Fruit fly (Drosophila melanogaster): ENCODE results near the gene CG5953.

Gene CG5953

dm6 chr2L:16545772-16546171 is 13.1 kb upstream of the CG5953 start (continued):
- peak; percentile 75 for TF ChIP-seq Meics (GFP tag; optimal IDR thresholded peaks at IDR 0.05)
- no peak for TF ChIP-seq Gug (GFP tag; IDR thresholded peaks at IDR 0.05)
- peak; percentile 64 for TF ChIP-seq Xbp1 (GFP tag; optimal IDR thresholded peaks at IDR 0.05)
- peak; percentile 53 for TF ChIP-seq Vsx1 (GFP tag; optimal IDR thresholded peaks at IDR 0.05)
- TF ChIP-seq CG7928 (GFP tag; optimal IDR thresholded peaks at IDR 0.05) = no peak
- TF ChIP-seq CG10147 (GFP tag; optimal IDR thresholded peaks at IDR 0.05) = peak; percentile 79
- TF ChIP-seq NK7.1 (GFP tag; optimal IDR thresholded peaks at IDR 0.05) = peak; percentile 37
- peak; percentile 70 for TF ChIP-seq NfI (GFP tag; optimal IDR thresholded peaks at IDR 0.05)
- TF ChIP-seq ken (GFP tag; IDR thresholded peaks at IDR 0.05) = 0 out of 3 replicates have a peak, but pooled peaks have one; percentile 47
- TF ChIP-seq hb (GFP tag; IDR thresholded peaks at IDR 0.05; ENCODE audit: partially characterized antibody) = no peak
- peak; percentile 47 for TF ChIP-seq CG1233 (GFP tag; optimal IDR thresholded peaks at IDR 0.05)
- no peak for TF ChIP-seq toy (GFP tag; IDR thresholded peaks at IDR 0.05)
- peak; percentile 67 for TF ChIP-seq CG6813 (GFP tag; optimal IDR thresholded peaks at IDR 0.05)
- peak; percentile 66 for TF ChIP-seq ems (GFP tag; optimal IDR thresholded peaks at IDR 0.05)
- TF ChIP-seq CG13894 (tag; optimal IDR thresholded peaks at IDR 0.05) = peak; percentile 75
- no peak for TF ChIP-seq CG2202 (tag; optimal IDR thresholded peaks at IDR 0.05)
- TF ChIP-seq CG10209 (GFP tag; optimal IDR thresholded peaks at IDR 0.05) = peak; percentile 37
- no peak for TF ChIP-seq CG10431 (GFP tag; optimal IDR thresholded peaks at IDR 0.05)
- TF ChIP-seq CG14965 (GFP tag; optimal IDR thresholded peaks at IDR 0.05; ENCODE audit: borderline replicate concordance) = no peak
- TF ChIP-seq CG11456 (GFP tag; IDR thresholded peaks at IDR 0.05) = 0 out of 3 replicates have a peak, but pooled peaks have one; percentile 53
- peak; percentile 71 for TF ChIP-seq CG18262 (tag; optimal IDR thresholded peaks at IDR 0.05)
- peak; percentile 9 for TF ChIP-seq fu2 (GFP tag; optimal IDR thresholded peaks at IDR 0.05)
- TF ChIP-seq seq (GFP tag; IDR thresholded peaks at IDR 0.05) = no peak
- TF ChIP-seq CG4328 (GFP tag; optimal IDR thresholded peaks at IDR 0.05) = peak; percentile 16
- TF ChIP-seq CG14441 (GFP tag; IDR thresholded peaks at IDR 0.05) = peak; percentile 53; the same call in 1 of the 2 replicates
- TF ChIP-seq Neu2 (GFP tag; optimal IDR thresholded peaks at IDR 0.05; ENCODE audit: borderline replicate concordance) = no peak
- peak; percentile 80 for TF ChIP-seq gem (tag; optimal IDR thresholded peaks at IDR 0.05)
- peak; percentile 44 for TF ChIP-seq CG9932 (GFP tag; IDR thresholded peaks at IDR 0.05)
- no peak for TF ChIP-seq zen2 (GFP tag; IDR thresholded peaks at IDR 0.05; ENCODE audit: partially characterized antibody)
- TF ChIP-seq Med (GFP tag) = peak; percentile 94
- TF ChIP-seq CoRest (tag; optimal IDR thresholded peaks at IDR 0.05) = peak; percentile 67
- no peak for TF ChIP-seq CG7745 (tag; optimal IDR thresholded peaks at IDR 0.05)
- TF ChIP-seq CG3065 (GFP tag; optimal IDR thresholded peaks at IDR 0.05) = no peak
- TF ChIP-seq CG12219 (GFP tag; optimal IDR thresholded peaks at IDR 0.05) = peak; percentile 67
- TF ChIP-seq Deaf1 (tag; optimal IDR thresholded peaks at IDR 0.05) = peak; percentile 57
- TF ChIP-seq bigmax (GFP tag; optimal IDR thresholded peaks at IDR 0.05) = no peak
- TF ChIP-seq Pdp1 (GFP tag; optimal IDR thresholded peaks at IDR 0.05) = peak; percentile 15 to 53
- no peak for TF ChIP-seq da (GFP tag; optimal IDR thresholded peaks at IDR 0.05)
- TF ChIP-seq CG15601 (tag; optimal IDR thresholded peaks at IDR 0.05) = peak; percentile 41
- no peak for TF ChIP-seq zfh1 (GFP tag; IDR thresholded peaks at IDR 0.05)
- peak; percentile 16 for TF ChIP-seq exex (tag; optimal IDR thresholded peaks at IDR 0.05)
- TF ChIP-seq chinmo (GFP tag; IDR thresholded peaks at IDR 0.05; ENCODE audit: partially characterized antibody) = no peak
- TF ChIP-seq Lim3 (GFP tag; IDR thresholded peaks at IDR 0.05) = no peak
- peak; percentile 97 for TF ChIP-seq Drgx (GFP tag; IDR thresholded peaks at IDR 0.05)
- peak; percentile 60; the same call in 2 of the 3 replicates for TF ChIP-seq CG11695 (GFP tag; IDR thresholded peaks at IDR 0.05)
- TF ChIP-seq Hand (GFP tag; optimal IDR thresholded peaks at IDR 0.05) = peak; percentile 78
- no peak for TF ChIP-seq wor (GFP tag; IDR thresholded peaks at IDR 0.05)
- peak; percentile 13 for TF ChIP-seq CG7987 (GFP tag; optimal IDR thresholded peaks at IDR 0.05)
- no peak for TF ChIP-seq psq (GFP tag; optimal IDR thresholded peaks at IDR 0.05)
- peak; percentile 83 for TF ChIP-seq scrt (GFP tag; optimal IDR thresholded peaks at IDR 0.05)
